Worm (Caenorhabditis elegans) whole organism, L4/young adult: ENCODE results near the gene cka-1.

Experiments used
- W03F9.2 ChIP-seq: fragments of 150-350 bp; optimal IDR thresholded peaks from 2 replicates; lab custom pipeline; 2014; ENCODE audit warnings: missing biosample characterization, missing genetic modification characterization
- dao-5 ChIP-seq: sonication (generic microtip); optimal IDR thresholded peaks from 2 replicates; lab custom pipeline; 2016; ENCODE audit warnings: missing genotype, missing genetic modification characterization, moderate library complexity, missing compliant biosample characterization

DNA sequence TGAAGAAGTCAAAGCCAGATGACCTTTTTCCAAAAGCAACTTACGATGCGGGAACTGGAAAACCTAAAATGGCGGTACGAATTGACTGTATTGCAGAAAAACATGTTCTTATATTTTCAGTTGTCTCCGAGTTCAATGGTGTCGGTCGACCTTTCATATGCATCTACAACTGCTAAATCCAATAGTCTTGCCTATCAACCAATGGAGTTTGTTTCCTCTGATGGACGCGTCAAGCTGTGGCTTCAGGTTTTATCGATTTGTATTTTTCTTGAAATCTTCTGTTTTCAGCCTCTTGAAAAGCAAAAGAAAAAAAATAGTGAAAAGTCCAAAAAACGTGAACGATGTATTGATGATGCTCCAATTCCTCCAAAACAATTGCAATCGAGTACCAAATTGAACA lies 23.2 kb downstream of the cka-1 start:
- no peak for TF ChIP-seq dao-5 (tag; lab: Kevin White, UChicago)
- no peak for TF ChIP-seq W03F9.2 (tag; lab: Kevin White, UChicago)
